Worm (Caenorhabditis elegans) whole organism, L2 larva: ENCODE data around the gene Y48B6A.13.

ENCODE experiments used
- lin-39 ChIP-seq: fragments of 150-350 bp; optimal IDR thresholded peaks from 2 replicates; lab custom pipeline; 2014; ENCODE audit warnings: missing biosample characterization, missing genetic modification reagents, missing genetic modification characterization
- nhr-10 ChIP-seq: sonication (generic microtip); optimal IDR thresholded peaks from 2 replicates; lab custom pipeline; 2017; ENCODE audit warnings: missing biosample characterization, missing genetic modification characterization
- unc-62 ChIP-seq: fragments of 150-350 bp; optimal IDR thresholded peaks from 2 replicates; lab custom pipeline; 2014; ENCODE audit warnings: missing biosample characterization, missing genetic modification reagents, missing genetic modification characterization

ce11 chrII:14239924-14240323, 13.8 kb upstream of the Y48B6A.13 start:
- TF ChIP-seq unc-62 (GFP tag; lab: Kevin White, UChicago) (no peak), nhr-10 (tag; lab: Kevin White, UChicago) (no peak), lin-39 (no peak)
